Worm (Caenorhabditis elegans) whole organism, mixed stage, embryonic: ENCODE measurements around the gene M151.1.

Experiments used
- elt-3 ChIP-seq: fragments of 150-350 bp; optimal IDR thresholded peaks from 2 replicates; lab custom pipeline; 2014; ENCODE audit warnings: missing biosample characterization, missing genetic modification characterization
- nhr-237 ChIP-seq: fragments of 150-350 bp; optimal IDR thresholded peaks from 2 replicates; lab custom pipeline; 2014; ENCODE audit warnings: missing biosample characterization, missing genetic modification characterization

ce11 chrII:3665181-3665580 is 23.9 kb downstream of the M151.1 start:
- TF ChIP-seq nhr-237 (tag; lab: Kevin White, UChicago), result no peak
- TF ChIP-seq elt-3 (tag; lab: Kevin White, UChicago), result no peak
